Fruit fly (Drosophila melanogaster): Measurements from ENCODE around the gene CG17141.

The CG17141 gene

dm6 chr3R:22724149-22724973 is 23.0 kb downstream of the CG17141 start, which contains the start of gene Irp-1A (continued):
- TF ChIP-seq CG10147 (GFP tag; optimal IDR thresholded peaks at IDR 0.05) (peak; percentile 83), CG6854 (GFP tag; optimal IDR thresholded peaks at IDR 0.05) (peak; percentile 14), Ravus (GFP tag; IDR thresholded peaks at IDR 0.05) (peak; percentile 2; the same call in 1 of the 2 replicates), CG33213 (GFP tag; optimal IDR thresholded peaks at IDR 0.05) (peak; percentile 13), gcm (GFP tag; optimal IDR thresholded peaks at IDR 0.05) (peak; percentile 84), Hsf (GFP tag; optimal IDR thresholded peaks at IDR 0.05) (peak; percentile 49), CG4730 (GFP tag; IDR thresholded peaks at IDR 0.05) (peak; percentile 70), CG7987 (GFP tag; optimal IDR thresholded peaks at IDR 0.05) (no peak), Fer2 (tag; optimal IDR thresholded peaks at IDR 0.05) (peak; percentile 37), CG16815 (GFP tag; optimal IDR thresholded peaks at IDR 0.05) (peak; percentile 12), HLH3B (GFP tag; IDR thresholded peaks at IDR 0.05) (peak; percentile 87), Sry-δ (GFP tag; optimal IDR thresholded peaks at IDR 0.05) (peak; percentile 91), H2.0 (GFP tag; IDR thresholded peaks at IDR 0.05) (peak; percentile 67), CoRest (tag; optimal IDR thresholded peaks at IDR 0.05) (peak; percentile 83), Ptx1 (GFP tag; IDR thresholded peaks at IDR 0.05) (peak; percentile 80), row (GFP tag; IDR thresholded peaks at IDR 0.05) (peak; percentile 86), Taf1 (GFP tag; IDR thresholded peaks at IDR 0.05) (0 out of 2 replicates have a peak, but pooled peaks have one; percentile 26), CG4282 (GFP tag; optimal IDR thresholded peaks at IDR 0.05) (no peak), CG4360 (GFP tag; IDR thresholded peaks at IDR 0.05) (peak; percentile 5; the same call in 1 of the 2 replicates), tna (GFP tag; IDR thresholded peaks at IDR 0.05; ENCODE audit: partially characterized antibody) (peak; percentile 62), CG11247 (GFP tag; IDR thresholded peaks at IDR 0.05) (peak; percentile 73), ind (GFP tag; optimal IDR thresholded peaks at IDR 0.05) (peak; percentile 58), Six4 (GFP tag; optimal IDR thresholded peaks at IDR 0.05) (peak; percentile 71), lola (GFP tag; optimal IDR thresholded peaks at IDR 0.05) (peak in 1 of 3 experiments; percentile 71), Ets65A (GFP tag) (no peak), CG33557 (GFP tag; optimal IDR thresholded peaks at IDR 0.05) (peak; percentile 66), CG9609 (GFP tag; optimal IDR thresholded peaks at IDR 0.05) (peak; percentile 23), CG17186 (GFP tag; optimal IDR thresholded peaks at IDR 0.05) (no peak), sisA (GFP tag; IDR thresholded peaks at IDR 0.05) (peak; percentile 24; the same call in 1 of the 2 replicates), ttk (GFP tag; IDR thresholded peaks at IDR 0.05) (peak; percentile 74), Lhr (GFP tag; optimal IDR thresholded peaks at IDR 0.05) (peak; percentile 47), slbo (GFP tag; IDR thresholded peaks at IDR 0.05) (peak; percentile 86), sens (GFP tag) (peak; percentile 90), z (GFP tag; IDR thresholded peaks at IDR 0.05) (no peak), vnd (GFP tag; IDR thresholded peaks at IDR 0.05; ENCODE audit: partially characterized antibody) (peak; percentile 74; the same call in 2 of the 3 replicates), CG10565 (GFP tag; optimal IDR thresholded peaks at IDR 0.05) (no peak), dysf (GFP tag; IDR thresholded peaks at IDR 0.05) (peak; percentile 72; the same call in 2 of the 3 replicates), CG10321 (GFP tag; IDR thresholded peaks at IDR 0.05) (peak; percentile 27; the same call in 1 of the 2 replicates), D19A (tag; optimal IDR thresholded peaks at IDR 0.05) (peak; percentile 78), pita (GFP tag; optimal IDR thresholded peaks at IDR 0.05) (no peak), CG6683 (GFP tag; optimal IDR thresholded peaks at IDR 0.05) (peak; percentile 66), CG10543 (GFP tag; optimal IDR thresholded peaks at IDR 0.05) (peak; percentile 42), CG1602 (GFP tag; optimal IDR thresholded peaks at IDR 0.05) (peak; percentile 45), NFAT (GFP tag; IDR thresholded peaks at IDR 0.05) (peak; percentile 64; the same call in 1 of the 2 replicates), CG9727 (GFP tag; optimal IDR thresholded peaks at IDR 0.05) (peak; percentile 78), ssp (GFP tag; IDR thresholded peaks at IDR 0.05) (peak; percentile 42), MBD-R2 (GFP tag; IDR thresholded peaks at IDR 0.05) (peak; percentile 82), CG14965 (GFP tag; optimal IDR thresholded peaks at IDR 0.05; ENCODE audit: borderline replicate concordance) (no peak), Dip3 (GFP tag; optimal IDR thresholded peaks at IDR 0.05) (no peak)
